Fruit fly (Drosophila melanogaster) whole organism, embryonic: Measurements from ENCODE around the gene CG33286.

Experiments used
- CG10321 ChIP-seq: fragments of 200-800 bp; sonication (Bioruptor generic); IDR thresholded peaks from 2 replicates; pipeline ENCODE4 v1.3.6; 2022; ENCODE audit warnings: missing biosample characterization, missing genetic modification characterization
- CG10654 ChIP-seq: fragments of 200-800 bp; sonication (Bioruptor generic); optimal IDR thresholded peaks from 2 replicates; lab custom pipeline; 2016; ENCODE audit warnings: missing biosample characterization, missing genetic modification characterization
- CG12071 ChIP-seq: fragments of 200-800 bp; sonication (Bioruptor generic); optimal IDR thresholded peaks from 3 replicates; lab custom pipeline; 2018; ENCODE audit warnings: missing biosample characterization, mild to moderate bottlenecking, missing genetic modification characterization
- CG12104 ChIP-seq: fragments of 200-800 bp; sonication (Bioruptor generic); optimal IDR thresholded peaks from 3 replicates; lab custom pipeline; 2016; ENCODE audit warnings: missing biosample characterization, missing genetic modification characterization
- CG13424 ChIP-seq: fragments of 200-800 bp; sonication (Bioruptor generic); optimal IDR thresholded peaks from 2 replicates; lab custom pipeline; 2019; ENCODE audit warnings: missing biosample characterization, mild to moderate bottlenecking, missing genetic modification characterization, moderate library complexity
- CG14710 ChIP-seq: fragments of 200-800 bp; sonication (Bioruptor generic); optimal IDR thresholded peaks from 3 replicates; lab custom pipeline; 2019; ENCODE audit warnings: missing biosample characterization, mild to moderate bottlenecking, missing genetic modification characterization, moderate library complexity
- CG15479 ChIP-seq: fragments of 200-800 bp; sonication (Bioruptor generic); optimal IDR thresholded peaks from 3 replicates; lab custom pipeline; 2019; ENCODE audit warnings: missing biosample characterization, mild to moderate bottlenecking, missing genetic modification characterization, moderate library complexity
- CG15601 ChIP-seq: fragments of 200-800 bp; sonication (Bioruptor generic); optimal IDR thresholded peaks from 3 replicates; lab custom pipeline; 2019; ENCODE audit warnings: missing biosample characterization, mild to moderate bottlenecking, missing genetic modification characterization, moderate library complexity
- CG17385 ChIP-seq: fragments of 200-800 bp; sonication (Bioruptor generic); optimal IDR thresholded peaks from 3 replicates; lab custom pipeline; 2018; ENCODE audit warnings: missing biosample characterization, mild to moderate bottlenecking, missing genetic modification characterization
- CG18476 ChIP-seq: fragments of 200-800 bp; sonication (Bioruptor generic); optimal IDR thresholded peaks from 2 replicates; lab custom pipeline; 2016; ENCODE audit warnings: missing biosample characterization, mild to moderate bottlenecking, missing genetic modification characterization
- CG18764 ChIP-seq: fragments of 200-800 bp; sonication (Bioruptor generic); optimal IDR thresholded peaks from 3 replicates; lab custom pipeline; 2016; ENCODE audit warnings: missing biosample characterization, missing genetic modification characterization
- CG2116 ChIP-seq: fragments of 200-800 bp; sonication (Bioruptor generic); optimal IDR thresholded peaks from 3 replicates; lab custom pipeline; 2018; ENCODE audit warnings: missing biosample characterization, mild to moderate bottlenecking, missing genetic modification characterization
- CG2129 ChIP-seq: fragments of 200-800 bp; sonication (Bioruptor generic); IDR thresholded peaks from 2 replicates; pipeline ENCODE4 v1.3.6; 2022; ENCODE audit warnings: missing biosample characterization, missing genetic modification characterization; ENCODE audit not compliant: partially characterized antibody
- CG30431 ChIP-seq: fragments of 200-800 bp; sonication (Bioruptor generic); optimal IDR thresholded peaks from 2 replicates; lab custom pipeline; 2017; ENCODE audit warnings: missing biosample characterization, missing genetic modification characterization
- CG31365 ChIP-seq: fragments of 200-800 bp; sonication (Bioruptor generic); optimal IDR thresholded peaks from 2 replicates; lab custom pipeline; 2018; ENCODE audit warnings: missing biosample characterization, mild to moderate bottlenecking, missing genetic modification characterization
- CG33213 ChIP-seq: fragments of 200-800 bp; sonication (Bioruptor generic); optimal IDR thresholded peaks from 3 replicates; lab custom pipeline; 2016; ENCODE audit warnings: missing biosample characterization, missing genetic modification characterization
- CG33557 ChIP-seq: fragments of 200-800 bp; sonication (Bioruptor generic); optimal IDR thresholded peaks from 2 replicates; lab custom pipeline; 2019; ENCODE audit warnings: missing biosample characterization, mild to moderate bottlenecking, missing genetic modification characterization, moderate library complexity
- CG3838 ChIP-seq: fragments of 200-800 bp; sonication (Bioruptor generic); optimal IDR thresholded peaks from 3 replicates; lab custom pipeline; 2016; ENCODE audit warnings: missing biosample characterization, missing genetic modification characterization
- CG4707 ChIP-seq: fragments of 200-800 bp; sonication (Bioruptor generic); optimal IDR thresholded peaks from 2 replicates; lab custom pipeline; 2018; ENCODE audit warnings: missing biosample characterization, mild to moderate bottlenecking, missing genetic modification characterization, moderate library complexity
- CG6813 ChIP-seq: fragments of 200-800 bp; sonication (Bioruptor generic); optimal IDR thresholded peaks from 2 replicates; lab custom pipeline; 2017; ENCODE audit warnings: missing biosample characterization, missing genetic modification characterization, mild to moderate bottlenecking, moderate library complexity, missing genetic modification reagents
- CG7839 ChIP-seq: fragments of 200-800 bp; sonication (Bioruptor generic); optimal IDR thresholded peaks from 3 replicates; lab custom pipeline; 2018; ENCODE audit warnings: missing biosample characterization, mild to moderate bottlenecking, missing genetic modification characterization, moderate library complexity
- CG7928 ChIP-seq: fragments of 200-800 bp; sonication (Bioruptor generic); optimal IDR thresholded peaks from 2 replicates; lab custom pipeline; 2017; ENCODE audit warnings: missing biosample characterization, mild to moderate bottlenecking, missing genetic modification characterization
- CG8089 ChIP-seq: fragments of 200-800 bp; sonication (Bioruptor generic); optimal IDR thresholded peaks from 3 replicates; lab custom pipeline; 2016; ENCODE audit warnings: missing biosample characterization, missing genetic modification characterization
- Dbx ChIP-seq: fragments of 200-800 bp; sonication (Bioruptor generic); IDR thresholded peaks from 3 replicates; pipeline ENCODE4 v1.3.6; 2022; ENCODE audit warnings: missing biosample characterization, missing genetic modification characterization
- Dip2 ChIP-seq: fragments of 200-800 bp; sonication (Bioruptor generic); IDR thresholded peaks from 2 replicates; pipeline ENCODE4 v1.3.6; 2022; ENCODE audit warnings: missing biosample characterization, missing genetic modification characterization
- Ets65A ChIP-seq: fragments of 200-800 bp; sonication (Bioruptor generic); peaks from one replicate; lab custom pipeline; 2016; ENCODE audit warnings: missing biosample characterization, missing genetic modification characterization
- Gug ChIP-seq: fragments of 200-800 bp; sonication (Bioruptor generic); IDR thresholded peaks from 4 replicates; pipeline ENCODE4 v1.3.6; 2022; ENCODE audit warnings: missing biosample characterization, missing genetic modification characterization
- Jarid2 ChIP-seq: fragments of 200-800 bp; sonication (Bioruptor generic); optimal IDR thresholded peaks from 3 replicates; lab custom pipeline; 2017; ENCODE audit warnings: mild to moderate bottlenecking, missing biosample characterization, missing genetic modification reagents, missing genetic modification characterization
- Nf-YB ChIP-seq: fragments of 200-800 bp; sonication (Bioruptor generic); optimal IDR thresholded peaks from 3 replicates; lab custom pipeline; 2019; ENCODE audit warnings: missing biosample characterization, mild to moderate bottlenecking, missing genetic modification characterization, moderate library complexity
- Sin3A ChIP-seq: fragments of >200 bp; optimal IDR thresholded peaks from 2 replicates; lab custom pipeline; 2018
- Ssrp ChIP-seq: fragments of 200-800 bp; sonication (Bioruptor generic); optimal IDR thresholded peaks from 2 replicates; lab custom pipeline; 2018; ENCODE audit warnings: missing biosample characterization, mild to moderate bottlenecking, missing genetic modification characterization, moderate library complexity
- Usf ChIP-seq: fragments of 200-800 bp; sonication (Bioruptor generic); optimal IDR thresholded peaks from 2 replicates; lab custom pipeline; 2017; ENCODE audit warnings: missing genotype, missing biosample characterization, missing genetic modification characterization
- aop ChIP-seq: fragments of 200-800 bp; sonication (Bioruptor generic); IDR thresholded peaks from 2 replicates; pipeline ENCODE4 v1.3.6; 2022; ENCODE audit warnings: missing biosample characterization, missing genetic modification characterization
- ara ChIP-seq: fragments of 200-800 bp; sonication (Bioruptor generic); IDR thresholded peaks from 2 replicates; pipeline ENCODE4 v1.3.6; 2022; ENCODE audit warnings: missing biosample characterization, missing genetic modification characterization
- az2 ChIP-seq: fragments of 200-800 bp; sonication (Bioruptor generic); optimal IDR thresholded peaks from 3 replicates; lab custom pipeline; 2016; ENCODE audit warnings: missing biosample characterization, missing genetic modification characterization
- cg ChIP-seq: fragments of 200-800 bp; sonication (Bioruptor generic); optimal IDR thresholded peaks from 3 replicates; lab custom pipeline; 2019; ENCODE audit warnings: missing biosample characterization, mild to moderate bottlenecking, missing genetic modification characterization, moderate library complexity
- fd64A ChIP-seq: fragments of 200-800 bp; sonication (Bioruptor generic); optimal IDR thresholded peaks from 3 replicates; lab custom pipeline; 2018; ENCODE audit warnings: missing biosample characterization, mild to moderate bottlenecking, missing genetic modification characterization
- gce ChIP-seq: fragments of 200-800 bp; sonication (Bioruptor generic); IDR thresholded peaks from 3 replicates; pipeline ENCODE4 v1.3.6; 2022; ENCODE audit warnings: missing biosample characterization, missing genetic modification characterization
- her ChIP-seq: fragments of 200-800 bp; sonication (Bioruptor generic); optimal IDR thresholded peaks from 2 replicates; lab custom pipeline; 2016; ENCODE audit warnings: missing biosample characterization, missing genetic modification characterization
- hkb ChIP-seq, 2 experiments: fragments of 200-800 bp in 1 of 2; fragments of >200 bp in 1 of 2; sonication (Bioruptor generic) in 1 of 2; IDR thresholded peaks in 1 of 2; optimal IDR thresholded peaks in 1 of 2; 2 replicates each; pipeline versions ENCODE4 v1.3.6 to Lab custom; 2017 to 2022; ENCODE audit warnings: missing biosample characterization in 1 of 2, missing genetic modification characterization in 1 of 2
- jing ChIP-seq: fragments of 200-800 bp; sonication (Bioruptor generic); optimal IDR thresholded peaks from 2 replicates; lab custom pipeline; 2018; ENCODE audit warnings: missing biosample characterization, mild to moderate bottlenecking, missing genetic modification characterization
- lov ChIP-seq, 2 experiments: fragments of 200-800 bp in 1 of 2; fragments of >200 bp in 1 of 2; sonication (Bioruptor generic) in 1 of 2; IDR thresholded peaks in 1 of 2; optimal IDR thresholded peaks in 1 of 2; 2 replicates in 1 of 2; 3 replicates in 1 of 2; pipeline versions ENCODE4 v1.3.6 to Lab custom; 2017 to 2022; ENCODE audit warnings: missing biosample characterization in 1 of 2, missing genetic modification characterization in 1 of 2
- pb ChIP-seq: fragments of 200-800 bp; sonication (Bioruptor generic); optimal IDR thresholded peaks from 3 replicates; lab custom pipeline; 2016; ENCODE audit warnings: missing biosample characterization, missing genetic modification characterization
- row ChIP-seq: fragments of 200-800 bp; sonication (Bioruptor generic); IDR thresholded peaks from 3 replicates; pipeline ENCODE4 v1.3.6; 2022; ENCODE audit warnings: missing biosample characterization, missing genetic modification characterization
- sim ChIP-seq: fragments of 200-800 bp; sonication (Bioruptor generic); IDR thresholded peaks from 2 replicates; pipeline ENCODE4 v1.3.6; 2022; ENCODE audit warnings: missing biosample characterization, missing genetic modification characterization
- so ChIP-seq: fragments of 200-800 bp; sonication (Bioruptor generic); IDR thresholded peaks from 3 replicates; pipeline ENCODE4 v1.3.6; 2022; ENCODE audit warnings: missing biosample characterization, missing genetic modification characterization
- tna ChIP-seq: fragments of 200-800 bp; sonication (Bioruptor generic); IDR thresholded peaks from 2 replicates; pipeline ENCODE4 v1.3.6; 2022; ENCODE audit warnings: missing biosample characterization, missing genetic modification characterization; ENCODE audit not compliant: partially characterized antibody
- zen ChIP-seq: fragments of 200-800 bp; sonication (Bioruptor generic); optimal IDR thresholded peaks from 3 replicates; lab custom pipeline; 2018; ENCODE audit warnings: missing biosample characterization, mild to moderate bottlenecking, missing genetic modification characterization, moderate library complexity

The CG33286 gene

dm6 chr3L:21007364-21008254, 33.1 kb upstream of the CG33286 start (continued):
- TF ChIP-seq CG2116 (GFP tag; lab: Kevin White, UChicago) (peak; percentile 15), CG7928 (GFP tag; lab: Kevin White, UChicago) (no peak), CG13424 (tag; lab: Kevin White, UChicago) (peak; percentile 12), CG18764 (GFP tag; lab: Kevin White, UChicago) (peak; percentile 42), jing (GFP tag; lab: Kevin White, UChicago) (no peak), CG12071 (GFP tag; lab: Kevin White, UChicago) (no peak), CG15601 (tag; lab: Kevin White, UChicago) (peak; percentile 57), Nf-YB (GFP tag; lab: Kevin White, UChicago) (peak; percentile 9), CG14710 (tag; lab: Kevin White, UChicago) (peak; percentile 41), Dip2 (GFP tag; lab: Robert Waterston, UW) (no peak), hkb (optimal IDR thresholded peaks at IDR 0.05; lab: Kevin White, UChicago) (no peak), hkb (GFP tag; IDR thresholded peaks at IDR 0.05; lab: Robert Waterston, UW) (peak; percentile 25; the same call in 1 of the 2 replicates), CG12104 (GFP tag; lab: Kevin White, UChicago) (no peak), Gug (GFP tag; lab: Robert Waterston, UW) (no peak), CG17385 (peak; percentile 82), her (GFP tag; lab: Kevin White, UChicago) (peak; percentile 14), row (GFP tag; lab: Robert Waterston, UW) (no peak), CG8089 (GFP tag; lab: Kevin White, UChicago) (peak; percentile 15), Jarid2 (GFP tag; lab: Kevin White, UChicago) (no peak), CG3838 (GFP tag; lab: Kevin White, UChicago) (no peak), fd64A (GFP tag; lab: Kevin White, UChicago) (peak; percentile 65), gce (GFP tag; lab: Robert Waterston, UW) (0 out of 3 replicates have a peak, but pooled peaks have one; percentile 9), CG30431 (GFP tag; lab: Kevin White, UChicago) (no peak), CG18476 (no peak), Sin3A (no peak), CG33213 (GFP tag; lab: Kevin White, UChicago) (peak; percentile 21), CG10321 (GFP tag; lab: Robert Waterston, UW) (no peak), Usf (GFP tag; lab: Kevin White, UChicago) (no peak), cg (GFP tag; lab: Kevin White, UChicago) (peak; percentile 86), aop (GFP tag; lab: Robert Waterston, UW) (no peak), CG6813 (GFP tag; lab: Kevin White, UChicago) (peak; percentile 14), sim (no peak), CG4707 (GFP tag; lab: Kevin White, UChicago) (peak; percentile 28), CG7839 (tag; lab: Kevin White, UChicago) (no peak), so (no peak), zen (tag; lab: Kevin White, UChicago) (peak; percentile 64), CG33557 (GFP tag; lab: Kevin White, UChicago) (peak; percentile 77), az2 (no peak), pb (GFP tag; lab: Kevin White, UChicago) (no peak), CG10654 (GFP tag; lab: Kevin White, UChicago) (no peak), Ets65A (GFP tag; lab: Kevin White, UChicago) (peak; percentile 26), lov (optimal IDR thresholded peaks at IDR 0.05; lab: Kevin White, UChicago) (no peak), lov (GFP tag; IDR thresholded peaks at IDR 0.05; lab: Robert Waterston, UW) (peak; percentile 81; the same call in 1 of the 3 replicates), tna (no peak), Dbx (GFP tag; lab: Robert Waterston, UW) (no peak), CG31365 (tag; lab: Kevin White, UChicago) (no peak), CG15479 (GFP tag; lab: Kevin White, UChicago) (peak; percentile 86), ara (GFP tag; lab: Robert Waterston, UW) (peak; percentile 37; the same call in 1 of the 2 replicates), CG2129 (no peak), Ssrp (tag; lab: Kevin White, UChicago) (no peak)
